Fruit fly (Drosophila melanogaster) whole organism, embryonic: ENCODE measurements around the gene CG43815.
A peak's percentile ranks its signal among the peaks of the same experiment; 100 is the strongest.

Experiments
- ATbp ChIP-seq: fragments of 200-800 bp; sonication (Bioruptor generic); optimal IDR thresholded peaks from 2 replicates; lab custom pipeline; 2017; ENCODE audit warnings: missing biosample characterization, mild to moderate bottlenecking, missing genetic modification characterization, missing genetic modification reagents
- B-H2 ChIP-seq: fragments of 200-800 bp; sonication (Bioruptor generic); optimal IDR thresholded peaks from 2 replicates; lab custom pipeline; 2018; ENCODE audit warnings: missing biosample characterization, mild to moderate bottlenecking, missing genetic modification characterization
- C15 ChIP-seq: fragments of 200-800 bp; sonication (Bioruptor generic); IDR thresholded peaks from 3 replicates; pipeline ENCODE4 v1.3.6; 2022; ENCODE audit warnings: missing biosample characterization, missing genetic modification characterization
- CG10959 ChIP-seq: fragments of 200-800 bp; sonication (Bioruptor generic); IDR thresholded peaks from 2 replicates; pipeline ENCODE4 v1.3.6; 2022; ENCODE audit warnings: missing biosample characterization, missing genetic modification characterization
- CG13424 ChIP-seq: fragments of 200-800 bp; sonication (Bioruptor generic); optimal IDR thresholded peaks from 2 replicates; lab custom pipeline; 2019; ENCODE audit warnings: missing biosample characterization, mild to moderate bottlenecking, missing genetic modification characterization, moderate library complexity
- CG14441 ChIP-seq: fragments of 200-800 bp; sonication (Bioruptor generic); IDR thresholded peaks from 2 replicates; pipeline ENCODE4 v1.3.6; 2022; ENCODE audit warnings: missing biosample characterization, missing genetic modification characterization
- CG15601 ChIP-seq: fragments of 200-800 bp; sonication (Bioruptor generic); optimal IDR thresholded peaks from 3 replicates; lab custom pipeline; 2019; ENCODE audit warnings: missing biosample characterization, mild to moderate bottlenecking, missing genetic modification characterization, moderate library complexity
- CG17802 ChIP-seq: fragments of 200-800 bp; sonication (Bioruptor generic); optimal IDR thresholded peaks from 2 replicates; lab custom pipeline; 2018; ENCODE audit warnings: missing biosample characterization, mild to moderate bottlenecking, missing genetic modification characterization, moderate library complexity
- CG18011 ChIP-seq: fragments of 200-800 bp; sonication (Bioruptor generic); optimal IDR thresholded peaks from 2 replicates; lab custom pipeline; 2017; ENCODE audit warnings: missing biosample characterization, missing genetic modification characterization, mild to moderate bottlenecking, moderate library complexity, missing genotype
- CG18599 ChIP-seq: fragments of 200-800 bp; sonication (Bioruptor generic); optimal IDR thresholded peaks from 3 replicates; lab custom pipeline; 2017; ENCODE audit warnings: missing biosample characterization, missing genetic modification characterization, mild to moderate bottlenecking, moderate library complexity, missing genetic modification reagents
- CG2129 ChIP-seq: fragments of 200-800 bp; sonication (Bioruptor generic); IDR thresholded peaks from 2 replicates; pipeline ENCODE4 v1.3.6; 2022; ENCODE audit warnings: missing biosample characterization, missing genetic modification characterization; ENCODE audit not compliant: partially characterized antibody
- CG32772 ChIP-seq: fragments of 200-800 bp; sonication (Bioruptor generic); IDR thresholded peaks from 2 replicates; pipeline ENCODE4 v1.3.6; 2022; ENCODE audit warnings: missing biosample characterization, missing genetic modification characterization
- CG3726 ChIP-seq: fragments of 200-800 bp; sonication (Bioruptor generic); IDR thresholded peaks from 3 replicates; pipeline ENCODE4, ENCODE4 v1.3.6; 2022; ENCODE audit warnings: missing biosample characterization, missing genetic modification characterization
- CG4424 ChIP-seq: fragments of 200-800 bp; sonication (Bioruptor generic); optimal IDR thresholded peaks from 3 replicates; lab custom pipeline; 2016; ENCODE audit warnings: missing biosample characterization, missing genetic modification characterization
- CG4730 ChIP-seq: fragments of 200-800 bp; sonication (Bioruptor generic); IDR thresholded peaks from 2 replicates; pipeline ENCODE4 v1.3.6; 2022; ENCODE audit warnings: missing biosample characterization, missing genetic modification characterization
- CG4820 ChIP-seq: fragments of 200-800 bp; sonication (Bioruptor generic); optimal IDR thresholded peaks from 3 replicates; lab custom pipeline; 2016; ENCODE audit warnings: missing biosample characterization, missing genetic modification characterization
- CG4854 ChIP-seq: fragments of 200-800 bp; sonication (Bioruptor generic); optimal IDR thresholded peaks from 2 replicates; lab custom pipeline; 2016; ENCODE audit warnings: missing biosample characterization, missing genetic modification characterization, inconsistent platforms
- CG6791 ChIP-seq: fragments of 200-800 bp; sonication (Bioruptor generic); IDR thresholded peaks from 3 replicates; pipeline ENCODE4 v1.3.6; 2022; ENCODE audit warnings: missing biosample characterization, missing genetic modification characterization; ENCODE audit not compliant: partially characterized antibody
- CG7271 ChIP-seq: fragments of 200-800 bp; sonication (Bioruptor generic); optimal IDR thresholded peaks from 2 replicates; lab custom pipeline; 2018; ENCODE audit warnings: missing biosample characterization, mild to moderate bottlenecking, missing genetic modification characterization, moderate library complexity
- CG9215 ChIP-seq: fragments of 200-800 bp; sonication (Bioruptor generic); IDR thresholded peaks from 2 replicates; pipeline ENCODE4 v1.3.6; 2022; ENCODE audit warnings: missing biosample characterization, missing genetic modification characterization
- CG9817 ChIP-seq: fragments of 200-800 bp; sonication (Bioruptor generic); optimal IDR thresholded peaks from 2 replicates; lab custom pipeline; 2018; ENCODE audit warnings: missing biosample characterization, mild to moderate bottlenecking, missing genetic modification characterization, moderate library complexity
- CHES-1-like ChIP-seq: fragments of 200-800 bp; sonication (Bioruptor generic); optimal IDR thresholded peaks from 2 replicates; lab custom pipeline; 2016; ENCODE audit warnings: missing biosample characterization, missing genetic modification characterization
- Chrac-16 ChIP-seq: fragments of 200-800 bp; sonication (Bioruptor generic); optimal IDR thresholded peaks from 3 replicates; lab custom pipeline; 2016; ENCODE audit warnings: missing biosample characterization, missing genetic modification characterization
- CkIIα-i1 ChIP-seq: fragments of 200-800 bp; sonication (Bioruptor generic); IDR thresholded peaks from 2 replicates; pipeline ENCODE4 v1.3.6; 2022; ENCODE audit warnings: missing biosample characterization, missing genetic modification characterization
- CoRest ChIP-seq: fragments of 200-800 bp; sonication (Bioruptor generic); optimal IDR thresholded peaks from 3 replicates; lab custom pipeline; 2018; ENCODE audit warnings: missing biosample characterization, mild to moderate bottlenecking, missing genetic modification characterization, moderate library complexity
- D19A ChIP-seq: fragments of 200-800 bp; optimal IDR thresholded peaks from 3 replicates; lab custom pipeline; 2019; ENCODE audit warnings: missing biosample characterization, mild to moderate bottlenecking, missing genetic modification characterization, moderate library complexity
- Deaf1 ChIP-seq: fragments of 200-800 bp; optimal IDR thresholded peaks from 3 replicates; lab custom pipeline; 2019; ENCODE audit warnings: missing biosample characterization, mild to moderate bottlenecking, missing genetic modification characterization, moderate library complexity
- Dek ChIP-seq: fragments of 200-800 bp; sonication (Bioruptor generic); optimal IDR thresholded peaks from 3 replicates; lab custom pipeline; 2019; ENCODE audit warnings: missing biosample characterization, mild to moderate bottlenecking, missing genetic modification characterization, moderate library complexity
- MBD-R2 ChIP-seq: fragments of 200-800 bp; sonication (Bioruptor generic); IDR thresholded peaks from 2 replicates; pipeline ENCODE4 v1.3.6; 2022; ENCODE audit warnings: missing biosample characterization, missing genetic modification characterization
- Side ChIP-seq: fragments of 200-800 bp; sonication (Bioruptor generic); optimal IDR thresholded peaks from 2 replicates; lab custom pipeline; 2016; ENCODE audit warnings: missing biosample characterization, missing genetic modification characterization
- ash1 ChIP-seq: fragments of 200-800 bp; sonication (Bioruptor generic); optimal IDR thresholded peaks from 2 replicates; lab custom pipeline; 2018; ENCODE audit warnings: missing biosample characterization, mild to moderate bottlenecking, missing genetic modification characterization
- bbx ChIP-seq: fragments of 200-800 bp; sonication (Bioruptor generic); IDR thresholded peaks from 2 replicates; pipeline ENCODE4 v1.3.6; 2022; ENCODE audit warnings: missing biosample characterization, missing genetic modification characterization; ENCODE audit not compliant: partially characterized antibody
- bowl ChIP-seq: fragments of 200-800 bp; sonication (Bioruptor generic); IDR thresholded peaks from 2 replicates; pipeline ENCODE4 v1.3.6; 2022; ENCODE audit warnings: missing biosample characterization, missing genetic modification characterization
- chm ChIP-seq: fragments of 200-800 bp; sonication (Bioruptor generic); IDR thresholded peaks from 2 replicates; pipeline ENCODE4 v1.3.6; 2022; ENCODE audit warnings: missing biosample characterization, missing genetic modification characterization
- crp ChIP-seq, 2 experiments: fragments of 200-800 bp; sonication (Bioruptor generic); optimal IDR thresholded peaks; 2 replicates in 1 of 2; 3 replicates in 1 of 2; lab custom pipeline; 2017; ENCODE audit warnings: missing biosample characterization in 2 of 2, missing genetic modification characterization in 2 of 2, mild to moderate bottlenecking in 1 of 2, moderate library complexity in 1 of 2
- dmrt99B ChIP-seq: fragments of 200-800 bp; sonication (Bioruptor generic); optimal IDR thresholded peaks from 2 replicates; lab custom pipeline; 2018; ENCODE audit warnings: missing biosample characterization, mild to moderate bottlenecking, missing genetic modification characterization, moderate library complexity
- dysf ChIP-seq: fragments of 200-800 bp; sonication (Bioruptor generic); IDR thresholded peaks from 3 replicates; pipeline ENCODE4 v1.3.6; 2022; ENCODE audit warnings: missing biosample characterization, missing genetic modification characterization
- eyg ChIP-seq: fragments of 200-800 bp; sonication (Bioruptor generic); optimal IDR thresholded peaks from 3 replicates; lab custom pipeline; 2016; ENCODE audit warnings: missing biosample characterization, missing genetic modification characterization
- fd3F ChIP-seq: fragments of 200-800 bp; sonication (Bioruptor generic); optimal IDR thresholded peaks from 2 replicates; lab custom pipeline; 2018; ENCODE audit warnings: missing biosample characterization, mild to moderate bottlenecking, missing genetic modification characterization, moderate library complexity
- ftz-f1 ChIP-seq: fragments of 200-800 bp; sonication (Bioruptor generic); optimal IDR thresholded peaks from 2 replicates; lab custom pipeline; 2016; ENCODE audit warnings: missing biosample characterization, missing genetic modification characterization
- h ChIP-seq: fragments of >200 bp; optimal IDR thresholded peaks from 2 replicates; lab custom pipeline; 2017
- her ChIP-seq: fragments of 200-800 bp; sonication (Bioruptor generic); optimal IDR thresholded peaks from 2 replicates; lab custom pipeline; 2016; ENCODE audit warnings: missing biosample characterization, missing genetic modification characterization
- jigr1 ChIP-seq: fragments of 200-800 bp; sonication (Bioruptor generic); IDR thresholded peaks from 3 replicates; pipeline ENCODE4 v1.3.6; 2022; ENCODE audit warnings: missing biosample characterization, missing genetic modification characterization
- lab ChIP-seq: fragments of 200-800 bp; sonication (Bioruptor generic); optimal IDR thresholded peaks from 3 replicates; lab custom pipeline; 2017; ENCODE audit warnings: missing biosample characterization, missing genetic modification characterization, mild to moderate bottlenecking, moderate library complexity, missing genetic modification reagents
- org-1 ChIP-seq: fragments of 200-800 bp; sonication (Bioruptor generic); optimal IDR thresholded peaks from 2 replicates; lab custom pipeline; 2017; ENCODE audit warnings: missing biosample characterization, missing genetic modification characterization
- schlank ChIP-seq: fragments of 200-800 bp; sonication (Bioruptor generic); optimal IDR thresholded peaks from 2 replicates; lab custom pipeline; 2018; ENCODE audit warnings: missing biosample characterization, mild to moderate bottlenecking, missing genetic modification characterization
- sna ChIP-seq: fragments of 200-800 bp; sonication (Bioruptor generic); IDR thresholded peaks from 2 replicates; pipeline ENCODE4 v1.3.6; 2022; ENCODE audit warnings: missing biosample characterization, missing genetic modification characterization; ENCODE audit not compliant: partially characterized antibody
- tap ChIP-seq: fragments of 200-800 bp; optimal IDR thresholded peaks from 3 replicates; lab custom pipeline; 2019; ENCODE audit warnings: missing biosample characterization, mild to moderate bottlenecking, missing genetic modification characterization, moderate library complexity
- vnd ChIP-seq: fragments of 200-800 bp; sonication (Bioruptor generic); IDR thresholded peaks from 3 replicates; pipeline ENCODE4 v1.3.6; 2022; ENCODE audit warnings: missing biosample characterization, missing genetic modification characterization; ENCODE audit not compliant: partially characterized antibody
- vvl ChIP-seq: fragments of 200-800 bp; sonication (Bioruptor generic); IDR thresholded peaks from 2 replicates; pipeline ENCODE4 v1.3.6; 2022; ENCODE audit warnings: missing biosample characterization, missing genetic modification characterization

The CG43815 gene

DNA sequence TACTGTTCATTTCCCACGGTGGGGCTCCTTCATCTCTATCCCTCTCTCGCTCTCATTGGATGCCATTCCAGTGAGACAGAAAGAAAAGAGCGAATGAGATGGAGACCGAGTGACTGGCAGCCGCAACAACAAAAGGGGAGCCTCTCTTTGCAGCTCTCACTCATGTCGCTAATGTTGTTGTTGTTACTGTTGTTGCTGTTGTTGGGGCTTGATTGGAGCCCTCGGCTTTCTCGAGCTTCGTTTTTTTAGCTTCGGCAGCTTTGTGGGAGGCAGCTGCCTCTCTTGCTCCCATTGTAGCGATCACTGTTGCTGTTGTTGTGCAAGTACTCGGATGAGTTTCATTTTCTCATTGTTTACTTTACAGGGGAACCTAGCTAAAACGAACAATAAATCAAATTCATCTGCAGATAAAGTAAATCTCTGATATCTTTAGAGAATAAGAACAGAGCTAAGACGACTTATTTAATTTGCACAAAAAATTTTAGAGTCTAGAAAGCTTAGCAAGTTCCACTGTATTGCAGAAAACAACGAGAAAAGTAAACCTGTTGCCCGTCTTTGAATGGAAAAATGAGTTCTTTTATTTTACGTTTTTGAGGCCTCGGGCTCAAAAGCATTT is 41.7 kb upstream of the CG43815 start (continued):
- TF ChIP-seq bowl: no peak
- no peak; the same call in 1 of the 2 replicates for TF ChIP-seq chm
- TF ChIP-seq CG4730 (GFP tag; lab: Robert Waterston, UW): peak; percentile 28; the same call in 1 of the 2 replicates
- TF ChIP-seq CG9817 (tag; lab: Kevin White, UChicago): peak; percentile 33
- peak; percentile 29 for TF ChIP-seq Side (GFP tag; lab: Kevin White, UChicago)
- no peak for TF ChIP-seq vnd (GFP tag; lab: Robert Waterston, UW)
- TF ChIP-seq CG10959 (GFP tag; lab: Robert Waterston, UW): no peak
- TF ChIP-seq tap (tag; lab: Kevin White, UChicago): peak; percentile 33
- no peak for TF ChIP-seq CG4854 (GFP tag; lab: Kevin White, UChicago)
- peak; percentile 47; the same call in 1 of the 2 replicates for TF ChIP-seq CG32772 (GFP tag; lab: Robert Waterston, UW)
- TF ChIP-seq CG7271 (tag; lab: Kevin White, UChicago): no peak
- TF ChIP-seq Chrac-16: peak; percentile 50
- no peak for TF ChIP-seq org-1 (GFP tag; lab: Kevin White, UChicago)
- TF ChIP-seq Dek (tag; lab: Kevin White, UChicago): peak; percentile 20
- TF ChIP-seq CG2129 (GFP tag; lab: Robert Waterston, UW): no peak
- no peak for TF ChIP-seq MBD-R2 (GFP tag; lab: Robert Waterston, UW)
- no peak for TF ChIP-seq CkIIα-i1
- TF ChIP-seq her (GFP tag; lab: Kevin White, UChicago): peak; percentile 35
- TF ChIP-seq B-H2: no peak
- peak; percentile 51 for TF ChIP-seq CG14441 (GFP tag; lab: Robert Waterston, UW)
- no peak for TF ChIP-seq CG18011 (GFP tag; lab: Kevin White, UChicago)
- TF ChIP-seq ash1 (GFP tag; lab: Kevin White, UChicago): no peak
- no peak for TF ChIP-seq CG15601 (tag; lab: Kevin White, UChicago)
- peak; percentile 51 for TF ChIP-seq D19A (tag; lab: Kevin White, UChicago)
- peak; percentile 14 for TF ChIP-seq fd3F
- TF ChIP-seq ftz-f1 (GFP tag; lab: Kevin White, UChicago): no peak
- TF ChIP-seq schlank (tag; lab: Kevin White, UChicago): no peak
- no peak for TF ChIP-seq CHES-1-like (GFP tag; lab: Kevin White, UChicago)
- no peak for TF ChIP-seq C15 (GFP tag; lab: Robert Waterston, UW)
- peak; percentile 48 for TF ChIP-seq ATbp (GFP tag; lab: Kevin White, UChicago)
- TF ChIP-seq lab (GFP tag; lab: Kevin White, UChicago): peak; percentile 32
- no peak for TF ChIP-seq CG17802 (tag; lab: Kevin White, UChicago)
- peak; percentile 79 for TF ChIP-seq vvl (GFP tag; lab: Robert Waterston, UW)
- TF ChIP-seq CG4820 (GFP tag; lab: Kevin White, UChicago): peak; percentile 19
- peak; percentile 2 for TF ChIP-seq CG18599 (GFP tag; lab: Kevin White, UChicago)
- TF ChIP-seq dmrt99B (tag; lab: Kevin White, UChicago): peak; percentile 77
- TF ChIP-seq CG9215 (GFP tag; lab: Robert Waterston, UW): peak; percentile 42; the same call in 1 of the 2 replicates
- TF ChIP-seq eyg (GFP tag; lab: Kevin White, UChicago): peak; percentile 23
- peak; percentile 56 for TF ChIP-seq dysf (GFP tag; lab: Robert Waterston, UW)
- TF ChIP-seq CoRest (tag; lab: Kevin White, UChicago): peak; percentile 39
- no peak for TF ChIP-seq bbx (GFP tag; lab: Robert Waterston, UW)
- no peak for TF ChIP-seq sna (GFP tag; lab: Robert Waterston, UW)
- TF ChIP-seq crp (GFP tag; optimal IDR thresholded peaks at IDR 0.05; lab: Kevin White, UChicago): no peak
- TF ChIP-seq CG13424 (tag; lab: Kevin White, UChicago): peak; percentile 63
- TF ChIP-seq CG6791: no peak
- TF ChIP-seq CG4424 (GFP tag; lab: Kevin White, UChicago): peak; percentile 48
- no peak for TF ChIP-seq jigr1 (GFP tag; lab: Robert Waterston, UW)
- peak; percentile 37; the same call in 1 of the 3 replicates for TF ChIP-seq CG3726 (GFP tag; lab: Robert Waterston, UW)
- TF ChIP-seq Deaf1 (tag; lab: Kevin White, UChicago): peak; percentile 97
- TF ChIP-seq h (lab: Kevin White, UChicago): no peak
